Worm (Caenorhabditis elegans): ENCODE data around the gene T05G5.1.

Gene T05G5.1

DNA sequence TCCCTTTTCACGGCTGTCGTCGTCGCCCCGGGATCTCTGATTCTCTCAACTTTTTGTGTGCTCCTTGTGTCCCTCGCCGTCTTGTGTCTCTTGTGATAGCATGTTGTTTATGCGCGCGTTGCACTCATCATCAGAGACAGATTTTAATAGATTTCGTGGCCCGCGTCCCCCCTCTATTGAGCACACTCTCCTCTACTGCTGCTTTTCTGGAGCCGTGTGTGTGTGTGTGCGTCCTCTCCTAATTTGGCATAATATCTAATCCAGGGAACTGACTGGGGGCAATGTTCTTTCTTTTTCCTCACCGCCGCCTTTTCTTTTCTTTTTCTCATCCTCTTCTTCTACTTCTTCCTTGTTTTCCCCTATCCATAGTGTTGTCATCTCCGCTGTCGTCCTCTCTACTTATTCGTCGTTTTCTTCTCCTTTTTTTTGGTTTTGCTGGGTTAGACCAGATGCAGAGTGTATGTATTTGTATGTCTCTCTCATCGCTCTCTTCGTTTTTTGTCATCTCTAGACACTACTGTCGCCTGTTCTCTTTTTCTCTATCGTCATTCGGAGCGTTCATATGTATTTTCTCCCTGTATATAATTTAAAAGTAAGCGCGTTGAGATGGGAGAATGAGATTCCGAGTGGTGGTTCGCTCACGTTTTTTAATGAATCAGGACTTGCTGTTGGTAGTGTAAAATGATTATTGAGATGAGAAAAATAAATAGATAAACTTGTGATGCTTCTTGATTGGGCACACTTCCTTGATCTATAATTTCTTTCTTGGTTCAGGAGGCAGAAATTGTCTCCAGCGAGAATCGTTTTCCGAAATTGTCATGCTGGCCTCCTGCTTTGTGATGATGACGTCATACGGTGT lies 39.2 kb downstream of the T05G5.1 start (continued):
- no peak for TF ChIP-seq chd-7 (tag; optimal IDR thresholded peaks at IDR 0.05)
- TF ChIP-seq B0019.2 (GFP tag; conservative IDR thresholded peaks at IDR 0.05), result no peak
- peak; percentile 43; the same call in 1 of the 2 replicates for TF ChIP-seq hmg-1.2 (GFP tag; IDR thresholded peaks at IDR 0.05)
- no peak for TF ChIP-seq Y79H2A.3 (GFP tag; conservative IDR thresholded peaks at IDR 0.05)
- no peak for TF ChIP-seq F57A8.1 (GFP tag; optimal IDR thresholded peaks at IDR 0.05)
- TF ChIP-seq ZK185.1 (tag; optimal IDR thresholded peaks at IDR 0.05; ENCODE audit: poor library complexity, severe bottlenecking), result no peak
- no peak for TF ChIP-seq let-607 (tag; optimal IDR thresholded peaks at IDR 0.05)
- TF ChIP-seq atf-7 (tag; optimal IDR thresholded peaks at IDR 0.05), result no peak
- TF ChIP-seq F49E8.2 (tag; optimal IDR thresholded peaks at IDR 0.05; ENCODE audit: insufficient read depth), result no peak
- TF ChIP-seq nhr-80 (tag; optimal IDR thresholded peaks at IDR 0.05), result no peak
- TF ChIP-seq ceh-40 (GFP tag; IDR thresholded peaks at IDR 0.05), result no peak
- no peak for TF ChIP-seq F55B11.4 (tag; optimal IDR thresholded peaks at IDR 0.05; ENCODE audit: borderline replicate concordance, insufficient read depth)
- no peak for TF ChIP-seq C06A6.2 (GFP tag; conservative IDR thresholded peaks at IDR 0.05)
- no peak for TF ChIP-seq D2030.7 (GFP tag; IDR thresholded peaks at IDR 0.05)
- no peak for TF ChIP-seq ceh-91 (GFP tag; IDR thresholded peaks at IDR 0.05)
- TF ChIP-seq T07F8.4 (tag; optimal IDR thresholded peaks at IDR 0.05), result no peak
- TF ChIP-seq xnd-1 (tag; optimal IDR thresholded peaks at IDR 0.05), result no peak
- TF ChIP-seq nfyb-1 (GFP tag; IDR thresholded peaks at IDR 0.05), result 0 out of 2 replicates have a peak, but pooled peaks have one; percentile 19
- TF ChIP-seq F39B2.1 (GFP tag; IDR thresholded peaks at IDR 0.05), result no peak
- no peak for TF ChIP-seq ztf-6 (GFP tag; IDR thresholded peaks at IDR 0.05)
- no peak for TF ChIP-seq F52B5.7 (tag; optimal IDR thresholded peaks at IDR 0.05)
- TF ChIP-seq rec-8 (tag; optimal IDR thresholded peaks at IDR 0.05), result no peak
- no peak for TF ChIP-seq lin-35 (GFP tag; optimal IDR thresholded peaks at IDR 0.05)
- TF ChIP-seq Y53G8AR.9 (GFP tag; conservative IDR thresholded peaks at IDR 0.05), result no peak
- peak; percentile 38 for TF ChIP-seq ceh-27 (GFP tag; optimal IDR thresholded peaks at IDR 0.05)
- TF ChIP-seq zfh-2 (GFP tag; conservative IDR thresholded peaks at IDR 0.05), result peak; percentile 83
- TF ChIP-seq dpff-1 (tag; optimal IDR thresholded peaks at IDR 0.05), result no peak
- TF ChIP-seq mxl-1 (tag; optimal IDR thresholded peaks at IDR 0.05), result no peak
- peak; percentile 11 for TF ChIP-seq die-1 (tag; optimal IDR thresholded peaks at IDR 0.05)
- TF ChIP-seq ccch-3 (GFP tag; optimal IDR thresholded peaks at IDR 0.05), result no peak
- no peak for TF ChIP-seq dox-1 (GFP tag; IDR thresholded peaks at IDR 0.05)
- no peak for TF ChIP-seq hmg-20 (GFP tag; IDR thresholded peaks at IDR 0.05)

DNA sequence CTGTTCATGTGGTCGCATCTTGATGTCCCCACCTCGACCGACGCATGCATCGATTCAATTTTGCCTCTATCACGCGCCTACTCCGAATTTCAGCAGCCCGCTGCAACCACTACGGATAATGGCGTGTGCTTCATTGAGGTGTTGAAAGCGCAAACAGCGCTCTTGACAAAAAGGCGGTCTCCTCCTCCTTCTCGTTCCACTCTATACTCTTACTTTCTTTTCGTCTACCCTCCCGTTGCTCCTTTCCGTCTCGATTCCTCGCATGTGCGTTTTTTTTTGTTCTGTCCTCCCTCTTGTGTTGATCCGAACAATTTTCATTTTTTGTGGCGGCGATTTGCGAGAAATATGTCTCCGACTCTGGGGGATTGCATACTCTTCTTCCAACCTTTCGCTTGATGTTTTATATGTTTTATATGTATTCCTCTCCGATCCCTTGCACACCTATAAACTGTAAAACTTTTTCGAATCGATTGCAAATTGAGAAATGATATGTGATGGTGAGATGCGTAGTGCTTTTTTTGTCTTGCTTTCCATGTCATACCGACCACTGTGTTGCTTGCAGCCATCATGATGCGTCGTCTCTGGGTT lies 40.4 kb downstream of the T05G5.1 start:
- TF ChIP-seq lin-26 (GFP tag; IDR thresholded peaks at IDR 0.05) (0 out of 2 replicates have a peak, but pooled peaks have one; percentile 38), zfh-2 (GFP tag; conservative IDR thresholded peaks at IDR 0.05) (peak; percentile 84), cebp-1 (GFP tag; IDR thresholded peaks at IDR 0.05) (no peak), cebp-1 (tag; optimal IDR thresholded peaks at IDR 0.05) (peak; percentile 57), hmg-1.2 (GFP tag; IDR thresholded peaks at IDR 0.05) (peak; percentile 27; the same call in 1 of the 2 replicates), egrh-3 (GFP tag; IDR thresholded peaks at IDR 0.05) (no peak), ceh-27 (GFP tag; optimal IDR thresholded peaks at IDR 0.05) (peak; percentile 7), snpc-4 (GFP tag; optimal IDR thresholded peaks at IDR 0.05) (no peak), snpc-4 (tag; optimal IDR thresholded peaks at IDR 0.05) (peak in 1 of 4 experiments; percentile 20), sptf-2 (GFP tag; optimal IDR thresholded peaks at IDR 0.05) (no peak), K12H6.12 (tag; optimal IDR thresholded peaks at IDR 0.05) (peak; percentile 61), bed-2 (GFP tag; IDR thresholded peaks at IDR 0.05) (no peak), lin-54 (GFP tag; optimal IDR thresholded peaks at IDR 0.05) (no peak), ztf-18 (tag; optimal IDR thresholded peaks at IDR 0.05) (peak; percentile 5), ZK185.1 (tag; optimal IDR thresholded peaks at IDR 0.05; ENCODE audit: poor library complexity, severe bottlenecking) (peak; percentile 46), nhr-80 (tag; optimal IDR thresholded peaks at IDR 0.05) (peak; percentile 62)

All from whole organism, young adult.